Worm (Caenorhabditis elegans): ENCODE results near the gene C51E3.9.

- TF ChIP-seq attf-5 (GFP tag; optimal IDR thresholded peaks at IDR 0.05) (no peak), tbp1 (GFP tag; optimal IDR thresholded peaks at IDR 0.05) (no peak), nhr-179 (tag; optimal IDR thresholded peaks at IDR 0.05) (no peak), cebp-2 (GFP tag; IDR thresholded peaks at IDR 0.05) (no peak), repo-1 (tag; optimal IDR thresholded peaks at IDR 0.05) (no peak), hsf-1 (GFP tag; IDR thresholded peaks at IDR 0.05) (no peak), ceh-58 (GFP tag; IDR thresholded peaks at IDR 0.05) (no peak)
Observed at ce11 chrV:10120898-10121297, 24.9 kb upstream of the C51E3.9 start, which contains the start of gene srxa-18.

Data from whole organism, young adult.